Worm (Caenorhabditis elegans): Measurements from ENCODE around the gene fbxb-72.

DNA sequence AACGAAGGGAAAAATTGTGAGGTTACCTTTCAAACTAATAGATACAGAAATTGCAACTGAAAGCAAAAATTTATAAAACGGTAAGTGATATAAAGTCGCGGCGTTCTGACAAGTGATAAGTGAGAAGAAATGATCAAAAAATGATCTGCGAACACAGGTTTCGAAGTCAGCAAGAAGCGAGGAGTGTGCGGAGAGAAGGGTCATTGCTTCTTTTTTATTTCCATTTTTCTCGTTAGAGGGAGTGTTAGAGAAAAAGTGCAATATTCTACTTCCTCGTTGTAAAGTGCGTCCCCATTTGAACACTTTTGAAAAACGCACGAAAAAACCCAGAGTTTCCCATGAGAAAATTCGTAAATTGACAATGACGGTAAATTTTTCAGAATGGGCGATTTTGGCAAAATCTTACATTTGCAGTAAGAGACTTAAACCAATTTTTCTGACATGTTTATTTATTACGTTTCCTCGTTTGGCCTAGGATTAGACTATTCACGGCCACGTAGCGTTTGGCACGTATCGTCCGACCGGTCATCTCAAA is 47.1 kb downstream of the fbxb-72 start, which contains the start of the genes fbxa-72 and srx-21:
- no peak for TF ChIP-seq T22C8.4 (GFP tag; IDR thresholded peaks at IDR 0.05)
- no peak for TF ChIP-seq med-1 (GFP tag; optimal IDR thresholded peaks at IDR 0.05; ENCODE audit: insufficient read depth)
- no peak for TF ChIP-seq flt-1 (GFP tag; IDR thresholded peaks at IDR 0.05)
- TF ChIP-seq klf-2 (GFP tag; conservative IDR thresholded peaks at IDR 0.05), result no peak
- no peak for TF ChIP-seq cog-1 (tag; optimal IDR thresholded peaks at IDR 0.05)
- no peak for TF ChIP-seq ztf-29 (GFP tag; IDR thresholded peaks at IDR 0.05)
- no peak for TF ChIP-seq tab-1 (GFP tag; IDR thresholded peaks at IDR 0.05)

Data from whole organism, midembryonic.